Worm (Caenorhabditis elegans) whole organism, mixed stage, embryonic: ENCODE results near the gene Y69H2.9.

ENCODE experiments used
- M03D4.4 ChIP-seq: sonication (generic microtip); optimal IDR thresholded peaks from 2 replicates; lab custom pipeline; 2017; ENCODE audit warnings: mild to moderate bottlenecking, missing genetic modification characterization, missing compliant biosample characterization
- bed-3 ChIP-seq: fragments of 200-800 bp; sonication (Bioruptor generic); optimal IDR thresholded peaks from 3 replicates; lab custom pipeline; 2018; ENCODE audit warnings: mild to moderate bottlenecking, missing genetic modification characterization, moderate library complexity, missing compliant biosample characterization
- blmp-1 ChIP-seq: fragments of 150-350 bp; optimal IDR thresholded peaks from 2 replicates; lab custom pipeline; 2014; ENCODE audit warnings: missing biosample characterization, missing genetic modification characterization
- ceh-39 ChIP-seq: fragments of 150-350 bp; optimal IDR thresholded peaks from 2 replicates; lab custom pipeline; 2014; ENCODE audit warnings: missing biosample characterization, missing genetic modification characterization
- ceh-43 ChIP-seq: fragments of 200-800 bp; sonication (Bioruptor generic); optimal IDR thresholded peaks from 2 replicates; lab custom pipeline; 2018; ENCODE audit warnings: mild to moderate bottlenecking, missing genetic modification characterization, moderate library complexity, missing compliant biosample characterization
- ceh-83 ChIP-seq: fragments of 200-800 bp; sonication (Bioruptor generic); optimal IDR thresholded peaks from 2 replicates; lab custom pipeline; 2018; ENCODE audit warnings: mild to moderate bottlenecking, missing genetic modification characterization, missing compliant biosample characterization
- ces-1 ChIP-seq: fragments of 150-350 bp; optimal IDR thresholded peaks from 2 replicates; lab custom pipeline; 2014; ENCODE audit warnings: missing biosample characterization, missing genetic modification reagents, missing genetic modification characterization
- cnd-1 ChIP-seq: fragments of 200-800 bp; sonication (Bioruptor generic); optimal IDR thresholded peaks from 2 replicates; lab custom pipeline; 2018; ENCODE audit warnings: mild to moderate bottlenecking, missing genetic modification characterization, missing compliant biosample characterization
- drap-1 ChIP-seq: fragments of 200-800 bp; sonication (Bioruptor generic); optimal IDR thresholded peaks from 3 replicates; lab custom pipeline; 2018; ENCODE audit warnings: mild to moderate bottlenecking, missing genetic modification characterization, missing compliant biosample characterization
- elt-1 ChIP-seq: sonication (generic microtip); optimal IDR thresholded peaks from 2 replicates; lab custom pipeline; 2017; ENCODE audit warnings: missing genetic modification characterization, mild to moderate bottlenecking, missing compliant biosample characterization, antibody characterized with exemption, moderate library complexity, borderline replicate concordance; ENCODE audit not compliant: insufficient read depth
- elt-3 ChIP-seq: fragments of 150-350 bp; optimal IDR thresholded peaks from 2 replicates; lab custom pipeline; 2014; ENCODE audit warnings: missing biosample characterization, missing genetic modification characterization
- flh-1 ChIP-seq: fragments of 200-800 bp; sonication (Bioruptor generic); optimal IDR thresholded peaks from 2 replicates; lab custom pipeline; 2018; ENCODE audit warnings: mild to moderate bottlenecking, missing genetic modification characterization, moderate library complexity, missing compliant biosample characterization
- hlh-1 ChIP-seq: fragments of 150-350 bp; optimal IDR thresholded peaks from 2 replicates; lab custom pipeline; 2014; ENCODE audit warnings: missing biosample characterization, missing genetic modification reagents, missing genetic modification characterization
- lin-13 ChIP-seq: fragments of 150-350 bp; optimal IDR thresholded peaks from 2 replicates; lab custom pipeline; 2014; ENCODE audit warnings: missing biosample characterization, missing genetic modification characterization
- lin-32 ChIP-seq: fragments of 200-800 bp; sonication (Bioruptor generic); optimal IDR thresholded peaks from 2 replicates; lab custom pipeline; 2018; ENCODE audit warnings: mild to moderate bottlenecking, missing genetic modification characterization, missing compliant biosample characterization
- lsy-2 ChIP-seq: fragments of 150-350 bp; optimal IDR thresholded peaks from 2 replicates; lab custom pipeline; 2014; ENCODE audit warnings: missing biosample characterization, missing genetic modification characterization
- mab-5 ChIP-seq: fragments of 150-350 bp; optimal IDR thresholded peaks from 2 replicates; lab custom pipeline; 2014; ENCODE audit warnings: missing biosample characterization, missing genetic modification characterization
- mep-1 ChIP-seq: fragments of 150-350 bp; optimal IDR thresholded peaks from 2 replicates; lab custom pipeline; 2017; ENCODE audit warnings: missing biosample characterization, missing genetic modification reagents, missing genetic modification characterization, inconsistent platforms
- mls-2 ChIP-seq: sonication (generic microtip); optimal IDR thresholded peaks from 2 replicates; lab custom pipeline; 2016; ENCODE audit warnings: mild to moderate bottlenecking, missing genetic modification characterization, moderate library complexity, missing compliant biosample characterization
- nhr-12 ChIP-seq: fragments of 150-350 bp; optimal IDR thresholded peaks from 2 replicates; lab custom pipeline; 2014; ENCODE audit warnings: missing biosample characterization, missing genetic modification characterization
- nhr-2 ChIP-seq: fragments of 150-350 bp; optimal IDR thresholded peaks from 2 replicates; lab custom pipeline; 2014; ENCODE audit warnings: missing biosample characterization, missing genetic modification characterization
- nhr-28 ChIP-seq: fragments of 150-350 bp; optimal IDR thresholded peaks from 2 replicates; lab custom pipeline; 2014; ENCODE audit warnings: missing biosample characterization, missing genetic modification characterization
- nhr-76 ChIP-seq: sonication (generic microtip); optimal IDR thresholded peaks from 2 replicates; lab custom pipeline; 2017; ENCODE audit warnings: missing biosample characterization, missing genetic modification characterization
- pha-4 ChIP-seq: fragments of 150-350 bp; optimal IDR thresholded peaks from 2 replicates; lab custom pipeline; 2018; ENCODE audit warnings: missing biosample characterization, missing genetic modification reagents, missing genetic modification characterization
- sem-2 ChIP-seq: fragments of 200-800 bp; sonication (Bioruptor generic); optimal IDR thresholded peaks from 2 replicates; lab custom pipeline; 2018; ENCODE audit warnings: mild to moderate bottlenecking, missing genetic modification characterization, missing compliant biosample characterization
- snpc-4 ChIP-seq: fragments of 150-350 bp; optimal IDR thresholded peaks from 2 replicates; lab custom pipeline; 2014; ENCODE audit warnings: missing biosample characterization, missing genetic modification characterization
- tbx-8 ChIP-seq: fragments of 200-800 bp; sonication (Bioruptor generic); optimal IDR thresholded peaks from 2 replicates; lab custom pipeline; 2018; ENCODE audit warnings: mild to moderate bottlenecking, missing genetic modification characterization, moderate library complexity, missing compliant biosample characterization
- unc-39 ChIP-seq: fragments of 150-350 bp; optimal IDR thresholded peaks from 2 replicates; lab custom pipeline; 2014; ENCODE audit warnings: missing biosample characterization, missing genetic modification characterization
- zip-8 ChIP-seq: fragments of 150-350 bp; optimal IDR thresholded peaks from 2 replicates; lab custom pipeline; 2014; ENCODE audit warnings: missing biosample characterization, missing genetic modification characterization
- ztf-11 ChIP-seq: fragments of 150-350 bp; optimal IDR thresholded peaks from 2 replicates; lab custom pipeline; 2014; ENCODE audit warnings: missing biosample characterization, missing genetic modification characterization

The Y69H2.9 gene

ce11 chrV:18719412-18719811, 18.1 kb downstream of the Y69H2.9 start:
- TF ChIP-seq bed-3 (no peak), tbx-8 (GFP tag; lab: Kevin White, UChicago) (no peak), ztf-11 (tag; lab: Kevin White, UChicago) (no peak), ceh-83 (GFP tag; lab: Kevin White, UChicago) (no peak), ceh-39 (tag; lab: Kevin White, UChicago) (no peak), drap-1 (GFP tag; lab: Kevin White, UChicago) (no peak), cnd-1 (tag; lab: Kevin White, UChicago) (no peak), lsy-2 (no peak), nhr-12 (tag; lab: Kevin White, UChicago) (no peak)

- TF ChIP-seq ceh-83 (GFP tag; lab: Kevin White, UChicago) (no peak), tbx-8 (GFP tag; lab: Kevin White, UChicago) (peak; percentile 78), M03D4.4 (tag; lab: Kevin White, UChicago) (peak; percentile 28), flh-1 (GFP tag; lab: Kevin White, UChicago) (no peak), mls-2 (peak; percentile 40), cnd-1 (tag; lab: Kevin White, UChicago) (peak; percentile 63), hlh-1 (tag; lab: Kevin White, UChicago) (peak; percentile 4), unc-39 (tag; lab: Kevin White, UChicago) (peak; percentile 48)
Observed at ce11 chrV:18719956-18720489, 18.7 kb downstream of the Y69H2.9 start, which contains the start of gene Y17D7C.2. Y17D7C.2 (minus strand) TSS chrV:18719987.

ce11 chrV:18721873-18722272, 20.5 kb downstream of the Y69H2.9 start:
- no peak for TF ChIP-seq nhr-2 (tag; lab: Kevin White, UChicago)
- TF ChIP-seq hlh-1 (tag; lab: Kevin White, UChicago): no peak
- TF ChIP-seq mep-1: no peak
- TF ChIP-seq nhr-76: no peak
- TF ChIP-seq drap-1 (GFP tag; lab: Kevin White, UChicago): no peak
- TF ChIP-seq ces-1: no peak
- no peak for TF ChIP-seq mls-2
- no peak for TF ChIP-seq bed-3
- no peak for TF ChIP-seq blmp-1 (tag; lab: Kevin White, UChicago)
- TF ChIP-seq ceh-83 (GFP tag; lab: Kevin White, UChicago): no peak
- TF ChIP-seq snpc-4 (tag; lab: Kevin White, UChicago): no peak
- TF ChIP-seq lin-32 (GFP tag; lab: Kevin White, UChicago): no peak
- no peak for TF ChIP-seq pha-4 (tag; lab: Kevin White, UChicago)
- no peak for TF ChIP-seq nhr-28 (tag; lab: Kevin White, UChicago)
- TF ChIP-seq M03D4.4 (tag; lab: Kevin White, UChicago): no peak
- TF ChIP-seq ztf-11 (tag; lab: Kevin White, UChicago): no peak
- no peak for TF ChIP-seq sem-2 (GFP tag; lab: Kevin White, UChicago)
- TF ChIP-seq, all 35 proteins: peak for 0

ce11 chrV:18722510-18723299, 21.4 kb downstream of the Y69H2.9 start:
- no peak for TF ChIP-seq ceh-39 (tag; lab: Kevin White, UChicago)
- TF ChIP-seq M03D4.4 (tag; lab: Kevin White, UChicago): no peak
- no peak for TF ChIP-seq sem-2 (GFP tag; lab: Kevin White, UChicago)
- TF ChIP-seq mls-2: no peak
- no peak for TF ChIP-seq snpc-4 (tag; lab: Kevin White, UChicago)
- no peak for TF ChIP-seq pha-4 (tag; lab: Kevin White, UChicago)
- TF ChIP-seq elt-1 (tag; lab: Kevin White, UChicago): no peak
- no peak for TF ChIP-seq cnd-1 (tag; lab: Kevin White, UChicago)
- no peak for TF ChIP-seq flh-1 (GFP tag; lab: Kevin White, UChicago)
- TF ChIP-seq zip-8 (tag; lab: Kevin White, UChicago): no peak
- TF ChIP-seq mep-1: no peak
- TF ChIP-seq unc-39 (tag; lab: Kevin White, UChicago): no peak
- no peak for TF ChIP-seq ceh-43 (GFP tag; lab: Kevin White, UChicago)
- no peak for TF ChIP-seq nhr-76
- TF ChIP-seq mab-5 (tag; lab: Kevin White, UChicago): no peak
- no peak for TF ChIP-seq elt-3 (tag; lab: Kevin White, UChicago)
- TF ChIP-seq lin-13 (tag; lab: Kevin White, UChicago): no peak
- TF ChIP-seq nhr-12 (tag; lab: Kevin White, UChicago): no peak
- no peak for TF ChIP-seq bed-3
